Fruit fly (Drosophila melanogaster) whole organism, embryonic: ENCODE data around the gene vir-1.

Experiments
- CG10959 ChIP-seq: fragments of 200-800 bp; sonication (Bioruptor generic); IDR thresholded peaks from 2 replicates; pipeline ENCODE4 v1.3.6; 2022; ENCODE audit warnings: missing biosample characterization, missing genetic modification characterization
- CG11085 ChIP-seq: fragments of 200-800 bp; sonication (Bioruptor generic); IDR thresholded peaks from 2 replicates; pipeline ENCODE4 v1.3.6; 2022; ENCODE audit warnings: missing biosample characterization, missing genetic modification characterization
- CG11456 ChIP-seq: fragments of 200-800 bp; sonication (Bioruptor generic); IDR thresholded peaks from 3 replicates; pipeline ENCODE4 v1.3.6; 2022; ENCODE audit warnings: missing biosample characterization, missing genetic modification characterization
- CG14710 ChIP-seq: fragments of 200-800 bp; sonication (Bioruptor generic); optimal IDR thresholded peaks from 3 replicates; lab custom pipeline; 2019; ENCODE audit warnings: missing biosample characterization, mild to moderate bottlenecking, missing genetic modification characterization, moderate library complexity
- CG1602 ChIP-seq: fragments of 200-800 bp; sonication (Bioruptor generic); optimal IDR thresholded peaks from 3 replicates; lab custom pipeline; 2016; ENCODE audit warnings: missing biosample characterization, missing genetic modification characterization
- CG16813 ChIP-seq: fragments of 200-800 bp; sonication (Bioruptor generic); IDR thresholded peaks from 3 replicates; pipeline ENCODE4 v1.3.6; 2022; ENCODE audit warnings: missing biosample characterization, missing genetic modification characterization; ENCODE audit not compliant: partially characterized antibody
- CG16815 ChIP-seq: fragments of 200-800 bp; sonication (Bioruptor generic); optimal IDR thresholded peaks from 3 replicates; lab custom pipeline; 2017; ENCODE audit warnings: missing biosample characterization, mild to moderate bottlenecking, missing genetic modification characterization
- CG17328 ChIP-seq: fragments of 200-800 bp; sonication (Bioruptor generic); IDR thresholded peaks from 2 replicates; pipeline ENCODE4 v1.3.6; 2022; ENCODE audit warnings: missing biosample characterization, missing genetic modification characterization
- CG2129 ChIP-seq: fragments of 200-800 bp; sonication (Bioruptor generic); IDR thresholded peaks from 2 replicates; pipeline ENCODE4 v1.3.6; 2022; ENCODE audit warnings: missing biosample characterization, missing genetic modification characterization; ENCODE audit not compliant: partially characterized antibody
- CG32532 ChIP-seq: fragments of 200-800 bp; sonication (Bioruptor generic); IDR thresholded peaks from 2 replicates; pipeline ENCODE4 v1.3.6; 2022; ENCODE audit warnings: missing biosample characterization, missing genetic modification characterization
- CG3726 ChIP-seq: fragments of 200-800 bp; sonication (Bioruptor generic); IDR thresholded peaks from 3 replicates; pipeline ENCODE4, ENCODE4 v1.3.6; 2022; ENCODE audit warnings: missing biosample characterization, missing genetic modification characterization
- CG4360 ChIP-seq: fragments of 200-800 bp; sonication (Bioruptor generic); IDR thresholded peaks from 2 replicates; pipeline ENCODE4 v1.3.6; 2022; ENCODE audit warnings: missing biosample characterization, missing genetic modification characterization
- CG4404 ChIP-seq: fragments of 200-800 bp; sonication (Bioruptor generic); IDR thresholded peaks from 2 replicates; pipeline ENCODE4 v1.3.6; 2022; ENCODE audit warnings: missing biosample characterization, missing genetic modification characterization
- CG7357 ChIP-seq: fragments of 200-800 bp; sonication (Bioruptor generic); IDR thresholded peaks from 3 replicates; pipeline ENCODE4 v1.3.6; 2022; ENCODE audit warnings: missing biosample characterization, missing genetic modification characterization
- CG9215 ChIP-seq: fragments of 200-800 bp; sonication (Bioruptor generic); IDR thresholded peaks from 2 replicates; pipeline ENCODE4 v1.3.6; 2022; ENCODE audit warnings: missing biosample characterization, missing genetic modification characterization
- CG9876 ChIP-seq: fragments of 200-800 bp; sonication (Bioruptor generic); optimal IDR thresholded peaks from 2 replicates; lab custom pipeline; 2016; ENCODE audit warnings: missing biosample characterization, missing genetic modification characterization
- CTCF ChIP-seq: fragments of 200-800 bp; sonication (Bioruptor generic); optimal IDR thresholded peaks from 2 replicates; lab custom pipeline; 2017; ENCODE audit warnings: missing biosample characterization, mild to moderate bottlenecking, missing genetic modification characterization, moderate library complexity
- Doc3 ChIP-seq: fragments of 200-800 bp; sonication (Bioruptor generic); IDR thresholded peaks from 3 replicates; pipeline ENCODE4 v1.3.6; 2022; ENCODE audit warnings: missing biosample characterization, missing genetic modification characterization; ENCODE audit not compliant: partially characterized antibody
- E2f1 ChIP-seq: fragments of 200-800 bp; sonication (Bioruptor generic); IDR thresholded peaks from 2 replicates; pipeline ENCODE4 v1.3.6; 2022; ENCODE audit warnings: missing biosample characterization, missing genetic modification characterization
- Ets65A ChIP-seq: fragments of 200-800 bp; sonication (Bioruptor generic); peaks from one replicate; lab custom pipeline; 2016; ENCODE audit warnings: missing biosample characterization, missing genetic modification characterization
- Fer3 ChIP-seq: fragments of 200-800 bp; sonication (Bioruptor generic); optimal IDR thresholded peaks from 2 replicates; lab custom pipeline; 2018; ENCODE audit warnings: missing biosample characterization, mild to moderate bottlenecking, missing genetic modification characterization, moderate library complexity
- Gug ChIP-seq: fragments of 200-800 bp; sonication (Bioruptor generic); IDR thresholded peaks from 4 replicates; pipeline ENCODE4 v1.3.6; 2022; ENCODE audit warnings: missing biosample characterization, missing genetic modification characterization
- Opbp ChIP-seq: fragments of 200-800 bp; sonication (Bioruptor generic); IDR thresholded peaks from 3 replicates; pipeline ENCODE4 v1.3.6; 2022; ENCODE audit warnings: missing biosample characterization, missing genetic modification characterization; ENCODE audit not compliant: partially characterized antibody
- Six4 ChIP-seq: fragments of 200-800 bp; sonication (Bioruptor generic); optimal IDR thresholded peaks from 2 replicates; lab custom pipeline; 2016; ENCODE audit warnings: missing biosample characterization, missing genetic modification characterization
- amos ChIP-seq: fragments of 200-800 bp; sonication (Bioruptor generic); IDR thresholded peaks from 2 replicates; pipeline ENCODE4 v1.3.6; 2022; ENCODE audit warnings: missing biosample characterization, missing genetic modification characterization; ENCODE audit not compliant: partially characterized antibody
- ara ChIP-seq: fragments of 200-800 bp; sonication (Bioruptor generic); IDR thresholded peaks from 2 replicates; pipeline ENCODE4 v1.3.6; 2022; ENCODE audit warnings: missing biosample characterization, missing genetic modification characterization
- ase ChIP-seq: fragments of 200-800 bp; sonication (Bioruptor generic); IDR thresholded peaks from 3 replicates; pipeline ENCODE4 v1.3.6; 2022; ENCODE audit warnings: missing biosample characterization, missing genetic modification characterization
- ato ChIP-seq: fragments of 200-800 bp; sonication (Bioruptor generic); IDR thresholded peaks from 2 replicates; pipeline ENCODE4 v1.3.6; 2022; ENCODE audit warnings: missing biosample characterization, missing genetic modification characterization; ENCODE audit not compliant: partially characterized antibody
- crol ChIP-seq: fragments of 200-800 bp; sonication (Bioruptor generic); IDR thresholded peaks from 2 replicates; pipeline ENCODE4 v1.3.6; 2022; ENCODE audit warnings: missing biosample characterization, missing genetic modification characterization
- dysf ChIP-seq: fragments of 200-800 bp; sonication (Bioruptor generic); IDR thresholded peaks from 3 replicates; pipeline ENCODE4 v1.3.6; 2022; ENCODE audit warnings: missing biosample characterization, missing genetic modification characterization
- eyg ChIP-seq: fragments of 200-800 bp; sonication (Bioruptor generic); optimal IDR thresholded peaks from 3 replicates; lab custom pipeline; 2016; ENCODE audit warnings: missing biosample characterization, missing genetic modification characterization
- fu2 ChIP-seq: fragments of 200-800 bp; sonication (Bioruptor generic); optimal IDR thresholded peaks from 2 replicates; lab custom pipeline; 2016; ENCODE audit warnings: missing biosample characterization, missing genetic modification characterization
- grau ChIP-seq: fragments of 200-800 bp; optimal IDR thresholded peaks from 3 replicates; lab custom pipeline; 2019; ENCODE audit warnings: missing biosample characterization, mild to moderate bottlenecking, missing genetic modification characterization, moderate library complexity
- luna ChIP-seq: fragments of 200-800 bp; sonication (Bioruptor generic); optimal IDR thresholded peaks from 2 replicates; lab custom pipeline; 2016; ENCODE audit warnings: missing biosample characterization, missing genetic modification characterization
- org-1 ChIP-seq: fragments of 200-800 bp; sonication (Bioruptor generic); optimal IDR thresholded peaks from 2 replicates; lab custom pipeline; 2017; ENCODE audit warnings: missing biosample characterization, missing genetic modification characterization
- phol ChIP-seq: fragments of 200-800 bp; sonication (Bioruptor generic); optimal IDR thresholded peaks from 3 replicates; lab custom pipeline; 2018; ENCODE audit warnings: missing biosample characterization, mild to moderate bottlenecking, missing genetic modification characterization, moderate library complexity
- psq ChIP-seq: fragments of 200-800 bp; sonication (Bioruptor generic); optimal IDR thresholded peaks from 2 replicates; lab custom pipeline; 2017; ENCODE audit warnings: missing biosample characterization, missing genetic modification characterization
- pum ChIP-seq: fragments of 200-800 bp; sonication (Bioruptor generic); optimal IDR thresholded peaks from 2 replicates; lab custom pipeline; 2016; ENCODE audit warnings: missing biosample characterization, missing genetic modification characterization
- ro ChIP-seq: fragments of 200-800 bp; sonication (Bioruptor generic); IDR thresholded peaks from 2 replicates; pipeline ENCODE4 v1.3.6; 2022; ENCODE audit warnings: missing biosample characterization, missing genetic modification characterization
- sug ChIP-seq: fragments of 200-800 bp; optimal IDR thresholded peaks from 2 replicates; lab custom pipeline; 2019; ENCODE audit warnings: missing biosample characterization, mild to moderate bottlenecking, missing genetic modification characterization, moderate library complexity
- tgo ChIP-seq: fragments of 200-800 bp; sonication (Bioruptor generic); IDR thresholded peaks from 3 replicates; pipeline ENCODE4 v1.3.6; 2022; ENCODE audit warnings: missing biosample characterization, missing genetic modification characterization
- twi ChIP-seq: fragments of 200-800 bp; optimal IDR thresholded peaks from 2 replicates; lab custom pipeline; 2019; ENCODE audit warnings: missing biosample characterization, mild to moderate bottlenecking, missing genetic modification characterization, moderate library complexity

Gene vir-1

DNA sequence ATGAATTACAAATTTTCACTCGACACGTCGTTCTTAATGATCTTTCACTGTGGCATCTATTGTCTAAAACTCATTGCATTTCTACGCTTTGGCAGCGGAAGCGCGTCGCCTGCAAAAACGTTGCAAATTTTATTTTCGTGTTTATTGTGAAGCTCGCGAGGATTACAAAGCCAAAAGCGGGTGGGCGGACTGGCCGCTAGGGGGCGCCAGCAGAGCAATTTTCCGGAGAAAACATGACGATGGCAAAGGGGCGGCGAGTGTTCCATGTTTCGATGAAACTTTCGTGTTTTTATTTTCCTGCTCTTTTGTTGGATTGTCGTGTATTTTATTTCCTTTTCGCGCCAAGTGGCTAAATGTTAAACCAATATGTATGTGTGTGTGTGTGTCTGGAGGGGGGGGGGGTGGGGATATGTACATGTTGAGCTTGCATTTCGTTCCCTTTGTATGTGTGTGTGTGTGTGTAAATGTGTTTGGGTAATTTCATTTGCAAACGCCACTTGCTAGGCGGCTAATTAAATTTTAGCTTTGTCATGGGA lies 48.6 kb downstream of the vir-1 start:
- TF ChIP-seq CG9876 (GFP tag; lab: Kevin White, UChicago) (no peak), Doc3 (no peak), CG16813 (GFP tag; lab: Robert Waterston, UW) (0 out of 3 replicates have a peak, but pooled peaks have one; percentile 20), sug (tag; lab: Kevin White, UChicago) (no peak), pum (no peak), CG11085 (no peak), Opbp (GFP tag; lab: Robert Waterston, UW) (0 out of 3 replicates have a peak, but pooled peaks have one; percentile 46), tgo (no peak), ase (no peak), org-1 (GFP tag; lab: Kevin White, UChicago) (no peak), Gug (GFP tag; lab: Robert Waterston, UW) (no peak), CG2129 (GFP tag; lab: Robert Waterston, UW) (no peak), grau (tag; lab: Kevin White, UChicago) (no peak), Ets65A (peak; percentile 75), CG1602 (no peak), amos (GFP tag; lab: Robert Waterston, UW) (0 out of 2 replicates have a peak, but pooled peaks have one; percentile 4), ro (GFP tag; lab: Robert Waterston, UW) (no peak), CG14710 (no peak), twi (tag; lab: Kevin White, UChicago) (no peak), eyg (GFP tag; lab: Kevin White, UChicago) (no peak), dysf (no peak), CG4404 (GFP tag; lab: Robert Waterston, UW) (no peak), ara (GFP tag; lab: Robert Waterston, UW) (0 out of 2 replicates have a peak, but pooled peaks have one; percentile 27), crol (0 out of 2 replicates have a peak, but pooled peaks have one; percentile 16), CTCF (GFP tag; lab: Kevin White, UChicago) (peak; percentile 84), fu2 (GFP tag; lab: Kevin White, UChicago) (no peak), CG32532 (GFP tag; lab: Robert Waterston, UW) (0 out of 2 replicates have a peak, but pooled peaks have one; percentile 13), E2f1 (0 out of 2 replicates have a peak, but pooled peaks have one; percentile 6), ato (no peak), Fer3 (tag; lab: Kevin White, UChicago) (no peak)

DNA sequence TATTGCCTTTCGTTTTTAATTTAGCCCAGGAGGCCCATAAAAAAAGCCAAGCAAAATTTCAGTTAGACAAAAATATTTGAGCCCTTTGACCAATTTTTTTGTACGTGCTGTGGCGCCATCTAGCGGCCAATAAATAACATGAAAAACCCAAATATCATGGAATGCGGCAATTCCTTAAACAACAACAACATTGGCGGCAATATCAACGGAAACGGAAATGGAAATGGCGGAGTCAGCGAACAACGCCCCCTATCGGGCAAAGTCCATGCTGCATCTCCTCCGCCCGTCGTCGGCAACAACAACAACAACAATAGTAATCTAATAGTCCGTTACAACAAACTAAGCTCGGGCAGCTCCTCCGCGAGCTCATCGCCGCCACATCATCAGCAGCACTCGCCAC lies 49.7 kb downstream of the vir-1 start:
- TF ChIP-seq CG9215 (GFP tag; lab: Robert Waterston, UW) (0 out of 2 replicates have a peak, but pooled peaks have one; percentile 10), CG17328 (0 out of 2 replicates have a peak, but pooled peaks have one; percentile 18), CG3726 (GFP tag; lab: Robert Waterston, UW) (0 out of 3 replicates have a peak, but pooled peaks have one; percentile 28), CG16815 (GFP tag; lab: Kevin White, UChicago) (no peak), CTCF (GFP tag; lab: Kevin White, UChicago) (peak; percentile 86), CG7357 (GFP tag; lab: Robert Waterston, UW) (no peak), phol (tag; lab: Kevin White, UChicago) (peak; percentile 4), luna (GFP tag; lab: Kevin White, UChicago) (no peak), CG11456 (GFP tag; lab: Robert Waterston, UW) (0 out of 3 replicates have a peak, but pooled peaks have one; percentile 27), CG4360 (GFP tag; lab: Robert Waterston, UW) (peak; percentile 23; the same call in 1 of the 2 replicates), psq (GFP tag; lab: Kevin White, UChicago) (no peak), Six4 (GFP tag; lab: Kevin White, UChicago) (no peak), CG32532 (GFP tag; lab: Robert Waterston, UW) (peak; percentile 12; the same call in 1 of the 2 replicates), CG10959 (GFP tag; lab: Robert Waterston, UW) (0 out of 2 replicates have a peak, but pooled peaks have one; percentile 6)
